Worm (Caenorhabditis elegans) whole organism, mixed stage, embryonic: Measurements from ENCODE around the gene C08G9.2.
"Not testable (repeated sequence)": the region's sequence is repeated elsewhere in the genome, so short reads cannot be mapped to it uniquely, and the experiment has no call there.

Source experiments
- M03D4.4 ChIP-seq: sonication (generic microtip); optimal IDR thresholded peaks from 2 replicates; lab custom pipeline; 2017; ENCODE audit warnings: mild to moderate bottlenecking, missing genetic modification characterization, missing compliant biosample characterization
- bed-3 ChIP-seq: fragments of 200-800 bp; sonication (Bioruptor generic); optimal IDR thresholded peaks from 3 replicates; lab custom pipeline; 2018; ENCODE audit warnings: mild to moderate bottlenecking, missing genetic modification characterization, moderate library complexity, missing compliant biosample characterization
- blmp-1 ChIP-seq: fragments of 150-350 bp; optimal IDR thresholded peaks from 2 replicates; lab custom pipeline; 2014; ENCODE audit warnings: missing biosample characterization, missing genetic modification characterization
- ceh-39 ChIP-seq: fragments of 150-350 bp; optimal IDR thresholded peaks from 2 replicates; lab custom pipeline; 2014; ENCODE audit warnings: missing biosample characterization, missing genetic modification characterization
- ceh-43 ChIP-seq: fragments of 200-800 bp; sonication (Bioruptor generic); optimal IDR thresholded peaks from 2 replicates; lab custom pipeline; 2018; ENCODE audit warnings: mild to moderate bottlenecking, missing genetic modification characterization, moderate library complexity, missing compliant biosample characterization
- ceh-83 ChIP-seq: fragments of 200-800 bp; sonication (Bioruptor generic); optimal IDR thresholded peaks from 2 replicates; lab custom pipeline; 2018; ENCODE audit warnings: mild to moderate bottlenecking, missing genetic modification characterization, missing compliant biosample characterization
- ces-1 ChIP-seq: fragments of 150-350 bp; optimal IDR thresholded peaks from 2 replicates; lab custom pipeline; 2014; ENCODE audit warnings: missing biosample characterization, missing genetic modification reagents, missing genetic modification characterization
- cnd-1 ChIP-seq: fragments of 200-800 bp; sonication (Bioruptor generic); optimal IDR thresholded peaks from 2 replicates; lab custom pipeline; 2018; ENCODE audit warnings: mild to moderate bottlenecking, missing genetic modification characterization, missing compliant biosample characterization
- drap-1 ChIP-seq: fragments of 200-800 bp; sonication (Bioruptor generic); optimal IDR thresholded peaks from 3 replicates; lab custom pipeline; 2018; ENCODE audit warnings: mild to moderate bottlenecking, missing genetic modification characterization, missing compliant biosample characterization
- elt-1 ChIP-seq: sonication (generic microtip); optimal IDR thresholded peaks from 2 replicates; lab custom pipeline; 2017; ENCODE audit warnings: missing genetic modification characterization, mild to moderate bottlenecking, missing compliant biosample characterization, antibody characterized with exemption, moderate library complexity, borderline replicate concordance; ENCODE audit not compliant: insufficient read depth
- flh-1 ChIP-seq: fragments of 200-800 bp; sonication (Bioruptor generic); optimal IDR thresholded peaks from 2 replicates; lab custom pipeline; 2018; ENCODE audit warnings: mild to moderate bottlenecking, missing genetic modification characterization, moderate library complexity, missing compliant biosample characterization
- ham-2 ChIP-seq: fragments of 200-800 bp; sonication (Bioruptor generic); optimal IDR thresholded peaks from 2 replicates; lab custom pipeline; 2018; ENCODE audit warnings: mild to moderate bottlenecking, missing genetic modification characterization, missing compliant biosample characterization
- hlh-1 ChIP-seq: fragments of 150-350 bp; optimal IDR thresholded peaks from 2 replicates; lab custom pipeline; 2014; ENCODE audit warnings: missing biosample characterization, missing genetic modification reagents, missing genetic modification characterization
- lin-13 ChIP-seq: fragments of 150-350 bp; optimal IDR thresholded peaks from 2 replicates; lab custom pipeline; 2014; ENCODE audit warnings: missing biosample characterization, missing genetic modification characterization
- lin-32 ChIP-seq: fragments of 200-800 bp; sonication (Bioruptor generic); optimal IDR thresholded peaks from 2 replicates; lab custom pipeline; 2018; ENCODE audit warnings: mild to moderate bottlenecking, missing genetic modification characterization, missing compliant biosample characterization
- lsy-2 ChIP-seq: fragments of 150-350 bp; optimal IDR thresholded peaks from 2 replicates; lab custom pipeline; 2014; ENCODE audit warnings: missing biosample characterization, missing genetic modification characterization
- mab-5 ChIP-seq: fragments of 150-350 bp; optimal IDR thresholded peaks from 2 replicates; lab custom pipeline; 2014; ENCODE audit warnings: missing biosample characterization, missing genetic modification characterization
- mep-1 ChIP-seq: fragments of 150-350 bp; optimal IDR thresholded peaks from 2 replicates; lab custom pipeline; 2017; ENCODE audit warnings: missing biosample characterization, missing genetic modification reagents, missing genetic modification characterization, inconsistent platforms
- mls-2 ChIP-seq: sonication (generic microtip); optimal IDR thresholded peaks from 2 replicates; lab custom pipeline; 2016; ENCODE audit warnings: mild to moderate bottlenecking, missing genetic modification characterization, moderate library complexity, missing compliant biosample characterization
- nhr-12 ChIP-seq: fragments of 150-350 bp; optimal IDR thresholded peaks from 2 replicates; lab custom pipeline; 2014; ENCODE audit warnings: missing biosample characterization, missing genetic modification characterization
- nhr-2 ChIP-seq: fragments of 150-350 bp; optimal IDR thresholded peaks from 2 replicates; lab custom pipeline; 2014; ENCODE audit warnings: missing biosample characterization, missing genetic modification characterization
- nhr-28 ChIP-seq: fragments of 150-350 bp; optimal IDR thresholded peaks from 2 replicates; lab custom pipeline; 2014; ENCODE audit warnings: missing biosample characterization, missing genetic modification characterization
- nhr-76 ChIP-seq: sonication (generic microtip); optimal IDR thresholded peaks from 2 replicates; lab custom pipeline; 2017; ENCODE audit warnings: missing biosample characterization, missing genetic modification characterization
- snpc-4 ChIP-seq: fragments of 150-350 bp; optimal IDR thresholded peaks from 2 replicates; lab custom pipeline; 2014; ENCODE audit warnings: missing biosample characterization, missing genetic modification characterization
- sptf-1 ChIP-seq: sonication (generic microtip); optimal IDR thresholded peaks from 2 replicates; lab custom pipeline; 2017; ENCODE audit warnings: mild to moderate bottlenecking, missing genetic modification characterization, moderate library complexity, missing compliant biosample characterization
- unc-120 ChIP-seq: sonication (generic microtip); optimal IDR thresholded peaks from 2 replicates; lab custom pipeline; 2017; ENCODE audit warnings: missing genetic modification characterization, missing compliant biosample characterization; ENCODE audit not compliant: poor library complexity, severe bottlenecking
- unc-39 ChIP-seq: fragments of 150-350 bp; optimal IDR thresholded peaks from 2 replicates; lab custom pipeline; 2014; ENCODE audit warnings: missing biosample characterization, missing genetic modification characterization
- unc-62 ChIP-seq: fragments of 150-350 bp; optimal IDR thresholded peaks from 2 replicates; lab custom pipeline; 2014; ENCODE audit warnings: missing biosample characterization, missing genetic modification reagents, missing genetic modification characterization
- zip-8 ChIP-seq: fragments of 150-350 bp; optimal IDR thresholded peaks from 2 replicates; lab custom pipeline; 2014; ENCODE audit warnings: missing biosample characterization, missing genetic modification characterization

Gene C08G9.2

DNA sequence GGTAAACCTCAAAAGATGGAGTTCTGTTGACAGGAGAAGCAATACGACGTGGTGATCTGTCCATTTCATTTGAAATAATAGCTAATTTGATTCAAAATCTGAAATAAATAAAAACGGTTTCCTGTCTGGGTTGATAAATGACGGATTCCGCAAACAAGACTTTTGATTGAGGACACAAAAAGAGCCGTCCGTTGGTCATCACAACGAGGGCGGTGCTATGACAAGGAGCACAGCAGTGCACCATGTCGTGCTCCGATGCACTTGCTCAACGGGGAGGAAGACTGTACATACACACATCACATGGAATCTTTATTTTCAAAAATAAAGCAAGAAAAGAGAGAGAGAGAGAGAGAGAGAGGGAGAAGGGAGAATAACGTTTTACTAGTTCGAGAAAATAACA, 31.0 kb downstream of the C08G9.2 start, which contains the start of gene nep-16:
Gene nep-16, minus strand, starts transcription at position 101 of the 400 bp plus-strand sequence.
- TF ChIP-seq ceh-39 (no peak), nhr-76 (tag; lab: Kevin White, UChicago) (no peak)

DNA sequence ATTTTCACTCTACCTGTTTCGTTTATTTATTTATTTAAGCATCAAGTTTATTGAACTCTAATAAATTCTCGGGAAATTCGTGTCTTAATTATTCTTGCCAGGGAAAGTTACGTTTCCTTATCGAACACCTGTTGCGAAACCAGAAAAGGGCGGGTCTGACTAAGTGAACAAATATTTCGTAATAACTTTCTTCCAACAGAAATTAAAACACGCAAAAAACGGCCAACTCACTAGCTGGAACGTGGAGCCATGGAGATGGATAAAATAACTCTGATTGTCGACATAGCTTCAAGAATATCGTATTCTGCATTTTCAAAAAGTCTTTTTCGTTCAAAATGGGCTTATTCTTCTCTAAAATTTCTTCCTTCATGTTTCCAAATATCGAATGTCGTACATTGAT, 38.2 kb downstream of the C08G9.2 start, which contains the start of gene warf-1:
Gene warf-1, plus strand, starts transcription at position 209 of the 400 bp plus-strand sequence.
- TF ChIP-seq ham-2 (GFP tag; lab: Kevin White, UChicago); mab-5 (tag; lab: Kevin White, UChicago); zip-8 (tag; lab: Kevin White, UChicago): not testable (repeated sequence)

DNA sequence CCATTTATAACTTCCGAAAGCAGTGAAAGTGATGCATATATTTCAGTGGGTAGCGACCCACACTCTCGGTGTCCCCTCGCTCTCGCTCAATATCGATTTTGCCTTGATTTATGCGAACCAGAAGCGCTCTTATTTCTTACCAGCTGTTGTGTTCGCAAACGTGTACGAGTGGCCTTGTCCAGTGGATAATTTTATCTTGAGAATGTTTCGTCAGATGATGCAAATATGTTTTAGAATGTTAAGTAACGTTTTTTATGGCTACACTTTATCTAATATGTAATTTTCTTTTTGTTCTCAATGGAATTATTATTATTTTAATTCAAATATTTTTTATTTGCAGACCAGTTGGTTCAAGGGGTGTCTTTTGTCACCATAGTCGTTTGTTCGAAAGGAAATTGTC, 39.8 kb downstream of the C08G9.2 start, which contains the start of gene plp-1:
Gene plp-1, plus strand, starts transcription at position 341 of the 400 bp plus-strand sequence.
- TF ChIP-seq lin-32 (GFP tag; lab: Kevin White, UChicago) (peak; percentile 24), nhr-2 (tag; lab: Kevin White, UChicago) (no peak), mab-5 (tag; lab: Kevin White, UChicago) (no peak), sptf-1 (tag; lab: Kevin White, UChicago) (no peak), blmp-1 (tag; lab: Kevin White, UChicago) (no peak)

DNA sequence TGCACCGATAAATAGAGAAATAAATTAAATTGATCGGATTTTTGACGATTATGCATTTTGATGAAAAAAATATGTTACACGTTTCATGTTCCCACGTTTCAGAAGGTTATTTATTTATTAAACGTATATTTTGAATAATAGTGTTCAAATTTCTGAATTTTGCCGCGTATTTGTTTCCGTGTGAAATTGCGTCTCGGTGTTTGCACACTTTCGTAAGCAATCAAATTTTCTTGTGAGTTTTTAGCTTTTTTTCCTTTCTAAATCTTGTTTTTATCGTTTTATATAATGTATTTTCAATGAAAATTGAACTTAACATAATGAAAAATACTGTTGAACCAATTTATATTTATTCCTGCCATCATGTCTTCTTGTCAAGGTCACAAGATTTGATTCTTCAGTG, 40.2 kb downstream of the C08G9.2 start, which contains the start of gene F45E4.6:
Gene F45E4.6, minus strand, starts transcription at position 14 of the 400 bp plus-strand sequence.
- TF ChIP-seq lsy-2 (tag; lab: Kevin White, UChicago) (no peak), cnd-1 (tag; lab: Kevin White, UChicago) (no peak), blmp-1 (tag; lab: Kevin White, UChicago) (no peak), nhr-76 (tag; lab: Kevin White, UChicago) (no peak), ces-1 (GFP tag; lab: Kevin White, UChicago) (peak; percentile 89), mls-2 (tag; lab: Kevin White, UChicago) (peak; percentile 28), zip-8 (tag; lab: Kevin White, UChicago) (no peak)

DNA sequence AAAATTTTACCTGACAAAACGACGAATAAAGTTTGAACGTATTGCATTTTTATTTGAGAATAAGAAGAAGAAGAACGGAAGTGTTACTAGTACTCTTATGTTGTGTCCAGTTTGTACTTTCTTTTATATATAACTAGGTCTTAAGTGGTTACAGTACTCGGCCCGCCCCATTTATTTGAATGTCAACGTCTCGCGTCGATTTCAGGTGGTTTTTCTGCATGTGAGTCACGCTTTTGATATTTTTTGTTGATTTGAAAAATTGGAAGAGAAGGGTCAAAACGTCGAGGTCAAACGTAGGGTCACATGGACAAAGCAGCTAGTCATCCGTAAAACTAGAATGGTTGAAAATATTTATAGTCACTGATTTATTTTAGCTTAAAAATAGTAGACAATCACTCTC, 43.8 kb downstream of the C08G9.2 start, which contains the start of gene F45E4.5:
Gene F45E4.5, minus strand, starts transcription at position 101 of the 400 bp plus-strand sequence.
- TF ChIP-seq flh-1 (GFP tag; lab: Kevin White, UChicago) (no peak), hlh-1 (no peak), ceh-83 (GFP tag; lab: Kevin White, UChicago) (no peak), unc-62 (no peak)

DNA sequence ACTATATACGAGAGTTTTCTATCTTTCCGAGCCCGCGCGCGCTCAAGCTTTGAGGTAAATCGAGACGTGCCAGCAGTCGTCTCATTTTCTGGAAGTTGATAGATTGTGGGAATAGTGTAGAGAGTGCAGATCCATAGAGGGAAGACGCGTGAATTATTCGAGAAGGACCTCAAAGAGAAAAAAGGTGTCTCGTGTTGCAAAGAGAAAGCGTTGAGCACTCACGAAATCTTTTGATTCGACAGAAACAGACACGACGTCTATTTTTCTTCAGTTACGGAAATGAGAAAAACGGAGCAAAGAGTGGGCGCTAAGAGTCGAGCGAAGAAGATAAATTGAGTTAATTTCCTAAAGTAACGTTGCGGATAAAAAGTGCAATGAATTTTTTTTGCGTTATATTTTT, 48.9 kb downstream of the C08G9.2 start:
- no peak for TF ChIP-seq nhr-28 (tag; lab: Kevin White, UChicago)
- TF ChIP-seq ces-1 (GFP tag; lab: Kevin White, UChicago): peak; percentile 8
- TF ChIP-seq, all 35 proteins: peak for 1

DNA sequence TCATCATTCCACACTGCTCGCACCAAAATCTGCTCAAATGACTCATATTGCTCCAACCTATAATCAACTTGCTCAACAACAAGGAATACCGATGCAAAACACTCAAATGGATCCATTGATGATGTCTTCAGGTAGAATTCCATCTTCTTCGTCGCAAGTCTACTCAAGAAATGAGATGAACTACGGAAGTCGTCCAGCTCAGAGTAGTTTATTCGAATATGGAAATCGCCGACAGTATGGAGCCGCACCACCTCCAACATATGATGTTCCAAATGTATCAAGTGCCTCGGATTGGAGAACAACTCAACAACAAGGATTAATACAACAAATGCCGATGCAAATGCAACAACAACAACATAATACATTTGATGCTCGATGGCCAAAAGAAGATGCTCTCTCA, 49.7 kb downstream of the C08G9.2 start:
- no peak for TF ChIP-seq unc-120 (tag; lab: Kevin White, UChicago)
- TF ChIP-seq M03D4.4 (tag; lab: Kevin White, UChicago): no peak
- no peak for TF ChIP-seq lin-13 (tag; lab: Kevin White, UChicago)
- TF ChIP-seq unc-62: no peak
- TF ChIP-seq drap-1 (GFP tag; lab: Kevin White, UChicago): no peak
- no peak for TF ChIP-seq blmp-1 (tag; lab: Kevin White, UChicago)
- TF ChIP-seq nhr-2 (tag; lab: Kevin White, UChicago): no peak
- TF ChIP-seq nhr-12 (tag; lab: Kevin White, UChicago): no peak
- no peak for TF ChIP-seq unc-39 (tag; lab: Kevin White, UChicago)
- TF ChIP-seq elt-1: no peak
- no peak for TF ChIP-seq sptf-1 (tag; lab: Kevin White, UChicago)
- no peak for TF ChIP-seq mab-5 (tag; lab: Kevin White, UChicago)
- TF ChIP-seq snpc-4: no peak
- no peak for TF ChIP-seq lsy-2 (tag; lab: Kevin White, UChicago)
- no peak for TF ChIP-seq zip-8 (tag; lab: Kevin White, UChicago)
- TF ChIP-seq bed-3 (GFP tag; lab: Kevin White, UChicago): no peak
- no peak for TF ChIP-seq ceh-43 (GFP tag; lab: Kevin White, UChicago)
- TF ChIP-seq ham-2 (GFP tag; lab: Kevin White, UChicago): no peak
- TF ChIP-seq ces-1 (GFP tag; lab: Kevin White, UChicago): no peak
- TF ChIP-seq mep-1: no peak
